Worm (Caenorhabditis elegans) whole organism, L2 larva: ENCODE measurements around the gene C44B11.6.

Experiments
- C34F6.9 ChIP-seq: fragments of 150-350 bp; optimal IDR thresholded peaks from 2 replicates; lab custom pipeline; 2014; ENCODE audit warnings: missing biosample characterization, missing genetic modification characterization
- F13H6.1 ChIP-seq: sonication (generic microtip); optimal IDR thresholded peaks from 2 replicates; lab custom pipeline; 2016; ENCODE audit warnings: missing genetic modification characterization, missing compliant biosample characterization
- R02D3.7 ChIP-seq: fragments of 150-350 bp; optimal IDR thresholded peaks from 2 replicates; lab custom pipeline; 2014; ENCODE audit warnings: missing biosample characterization, missing genetic modification characterization
- Y55F3AM.14 ChIP-seq: fragments of 200-800 bp; sonication (Bioruptor generic); optimal IDR thresholded peaks from 2 replicates; lab custom pipeline; 2018; ENCODE audit warnings: mild to moderate bottlenecking, missing genetic modification characterization, missing compliant biosample characterization
- alr-1 ChIP-seq: fragments of 150-350 bp; optimal IDR thresholded peaks from 2 replicates; lab custom pipeline; 2014; ENCODE audit warnings: missing biosample characterization, missing genetic modification characterization
- aly-2 ChIP-seq: fragments of 150-350 bp; optimal IDR thresholded peaks from 2 replicates; lab custom pipeline; 2014; ENCODE audit warnings: missing biosample characterization, missing genetic modification characterization
- ama-1 ChIP-seq: fragments of 150-350 bp; optimal IDR thresholded peaks from 2 replicates; lab custom pipeline; 2018; ENCODE audit warnings: inconsistent platforms
- blmp-1 ChIP-seq: sonication (generic microtip); optimal IDR thresholded peaks from 2 replicates; lab custom pipeline; 2017; ENCODE audit warnings: missing genetic modification characterization, mild to moderate bottlenecking, missing compliant biosample characterization, antibody characterized with exemption, moderate library complexity; ENCODE audit not compliant: insufficient read depth
- ceh-82 ChIP-seq: fragments of 150-350 bp; optimal IDR thresholded peaks from 2 replicates; lab custom pipeline; 2014; ENCODE audit warnings: missing biosample characterization, missing genetic modification characterization
- crh-2 ChIP-seq: sonication (generic microtip); optimal IDR thresholded peaks from 2 replicates; lab custom pipeline; 2017; ENCODE audit warnings: missing biosample characterization, missing genetic modification characterization
- dmd-4 ChIP-seq: sonication (generic microtip); optimal IDR thresholded peaks from 2 replicates; lab custom pipeline; 2017; ENCODE audit warnings: missing biosample characterization, missing genetic modification characterization
- egl-27 ChIP-seq: sonication (generic microtip); optimal IDR thresholded peaks from 3 replicates; lab custom pipeline; 2017; ENCODE audit warnings: missing biosample characterization, missing genetic modification reagents, missing genetic modification characterization
- elt-3 ChIP-seq: sonication (generic microtip); optimal IDR thresholded peaks from 2 replicates; lab custom pipeline; 2017; ENCODE audit warnings: missing biosample characterization, missing genetic modification characterization
- fos-1 ChIP-seq: fragments of 150-350 bp; optimal IDR thresholded peaks from 2 replicates; lab custom pipeline; 2014; ENCODE audit warnings: missing biosample characterization, missing genetic modification characterization
- gmeb-1 ChIP-seq: fragments of 150-350 bp; optimal IDR thresholded peaks from 2 replicates; lab custom pipeline; 2014; ENCODE audit warnings: missing biosample characterization, missing genetic modification characterization
- lin-11 ChIP-seq: fragments of 150-350 bp; sonication (generic microtip); optimal IDR thresholded peaks from 2 replicates; lab custom pipeline; 2014; ENCODE audit warnings: missing biosample characterization, missing genetic modification characterization, inconsistent platforms, mixed read lengths
- lin-13 ChIP-seq: fragments of 150-350 bp; optimal IDR thresholded peaks from 2 replicates; lab custom pipeline; 2014; ENCODE audit warnings: missing biosample characterization, missing genetic modification reagents, missing genetic modification characterization
- lin-39 ChIP-seq: fragments of 150-350 bp; optimal IDR thresholded peaks from 2 replicates; lab custom pipeline; 2014; ENCODE audit warnings: missing biosample characterization, missing genetic modification reagents, missing genetic modification characterization
- lsy-2 ChIP-seq, 2 experiments: fragments of 150-350 bp in 1 of 2; sonication (generic microtip) in 1 of 2; optimal IDR thresholded peaks; 2 replicates each; lab custom pipeline; 2014 to 2017; ENCODE audit warnings: missing biosample characterization in 2 of 2, missing genetic modification characterization in 2 of 2
- mdl-1 ChIP-seq, 2 experiments: fragments of 150-350 bp in 1 of 2; sonication (generic microtip) in 1 of 2; optimal IDR thresholded peaks; 2 replicates each; lab custom pipeline; 2017; ENCODE audit warnings: missing biosample characterization in 2 of 2, missing genetic modification characterization in 2 of 2
- nhr-11 ChIP-seq: fragments of 150-350 bp; optimal IDR thresholded peaks from 2 replicates; lab custom pipeline; 2014; ENCODE audit warnings: missing biosample characterization, missing genetic modification characterization
- nhr-12 ChIP-seq: fragments of 150-350 bp; optimal IDR thresholded peaks from 2 replicates; lab custom pipeline; 2014; ENCODE audit warnings: missing biosample characterization, missing genetic modification characterization
- nhr-21 ChIP-seq: fragments of 150-350 bp; optimal IDR thresholded peaks from 2 replicates; lab custom pipeline; 2014; ENCODE audit warnings: missing biosample characterization, missing genetic modification characterization
- nhr-23 ChIP-seq: fragments of 150-350 bp; optimal IDR thresholded peaks from 2 replicates; lab custom pipeline; 2014; ENCODE audit warnings: missing biosample characterization, missing genetic modification reagents, missing genetic modification characterization
- nhr-25 ChIP-seq: fragments of 150-350 bp; sonication (generic microtip); optimal IDR thresholded peaks from 3 replicates; lab custom pipeline; 2014; ENCODE audit warnings: missing biosample characterization, missing genetic modification characterization
- nhr-6 ChIP-seq: fragments of 150-350 bp; optimal IDR thresholded peaks from 2 replicates; lab custom pipeline; 2014; ENCODE audit warnings: missing biosample characterization, missing genetic modification characterization
- nhr-77 ChIP-seq: fragments of 150-350 bp; optimal IDR thresholded peaks from 2 replicates; lab custom pipeline; 2014; ENCODE audit warnings: missing biosample characterization, missing genetic modification characterization
- sem-4 ChIP-seq: fragments of 150-350 bp; optimal IDR thresholded peaks from 2 replicates; lab custom pipeline; 2014; ENCODE audit warnings: missing biosample characterization, missing genetic modification reagents, missing genetic modification characterization
- skn-1 ChIP-seq: sonication (generic microtip); optimal IDR thresholded peaks from 2 replicates; lab custom pipeline; 2017; ENCODE audit warnings: missing biosample characterization, missing genetic modification characterization
- sma-3 ChIP-seq: sonication (generic microtip); optimal IDR thresholded peaks from 2 replicates; lab custom pipeline; 2016; ENCODE audit warnings: missing genetic modification reagents, missing genetic modification characterization, missing compliant biosample characterization
- snpc-4 ChIP-seq: fragments of 150-350 bp; optimal IDR thresholded peaks from 2 replicates; lab custom pipeline; 2014; ENCODE audit warnings: missing biosample characterization, missing genetic modification characterization
- unc-39 ChIP-seq: fragments of 150-350 bp; optimal IDR thresholded peaks from 2 replicates; lab custom pipeline; 2014; ENCODE audit warnings: missing biosample characterization, missing genetic modification characterization
- unc-55 ChIP-seq: fragments of 150-350 bp; sonication (generic microtip); optimal IDR thresholded peaks from 3 replicates; lab custom pipeline; 2014; ENCODE audit warnings: missing biosample characterization, missing genetic modification reagents, missing genetic modification characterization
- zag-1 ChIP-seq: fragments of 150-350 bp; optimal IDR thresholded peaks from 2 replicates; lab custom pipeline; 2014; ENCODE audit warnings: missing biosample characterization, missing genetic modification characterization
- ztf-1 ChIP-seq: fragments of 200-800 bp; sonication (Bioruptor generic); conservative IDR thresholded peaks from 2 replicates; pipeline ENCODE4 v1.3.6; 2022; ENCODE audit warnings: missing genetic modification characterization, missing compliant biosample characterization
- ztf-11 ChIP-seq: sonication (generic microtip); optimal IDR thresholded peaks from 2 replicates; lab custom pipeline; 2017; ENCODE audit warnings: missing biosample characterization, missing genetic modification characterization
- ztf-4 ChIP-seq: fragments of 150-350 bp; optimal IDR thresholded peaks from 2 replicates; lab custom pipeline; 2014; ENCODE audit warnings: missing biosample characterization, missing genetic modification characterization

Gene C44B11.6

DNA sequence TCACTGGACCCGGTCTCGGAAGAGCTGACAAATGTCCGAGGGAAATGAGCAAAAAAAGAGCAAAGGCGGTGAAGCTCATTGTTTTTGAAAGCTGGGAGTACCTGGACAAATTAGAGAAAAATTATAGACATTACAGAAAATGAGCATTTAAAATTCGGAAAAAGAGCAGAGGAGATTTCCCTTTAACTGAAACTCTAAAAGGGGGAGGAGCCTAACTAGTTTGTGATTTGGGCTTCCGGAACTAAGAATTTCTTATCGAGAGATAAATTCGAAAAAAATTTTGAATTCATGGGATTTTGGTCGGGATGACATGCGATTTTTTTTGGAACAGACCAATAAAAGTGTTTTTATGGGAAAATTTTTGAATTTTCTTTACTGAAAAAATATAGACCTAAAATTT lies 9.3 kb upstream of the C44B11.6 start, which contains the start of gene C44B11.4:
Gene C44B11.4 (minus strand): TSS at position 101 of the 400 bp plus-strand sequence.
- TF ChIP-seq skn-1 (tag; lab: Kevin White, UChicago): no peak
- TF ChIP-seq ceh-82: no peak
- TF ChIP-seq zag-1: no peak
- TF ChIP-seq fos-1 (tag; lab: Kevin White, UChicago): no peak

DNA sequence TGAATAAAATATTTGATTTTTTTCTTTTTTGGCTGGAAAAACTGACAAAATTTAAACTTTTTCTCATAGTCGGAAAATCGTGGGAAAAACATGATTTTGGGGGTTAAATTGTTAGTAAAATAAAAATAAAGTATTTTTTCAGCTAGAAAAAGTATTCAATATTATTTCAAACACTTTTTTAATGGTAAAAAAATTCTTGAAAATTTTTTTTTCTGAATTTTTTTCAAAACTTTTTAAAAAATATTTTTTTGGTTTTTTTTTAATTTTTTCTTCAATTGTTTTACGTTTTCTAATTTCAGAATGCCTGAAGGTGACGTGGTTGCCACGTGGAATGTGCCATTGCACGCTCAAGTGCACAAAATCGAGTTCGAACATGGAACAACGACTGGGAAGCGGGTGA lies 2.0 kb downstream of the C44B11.6 start, which contains the start of gene C44B11.1:
Gene C44B11.1 (plus strand): TSS at position 301 of the 400 bp plus-strand sequence.
- no peak for TF ChIP-seq nhr-23
- no peak for TF ChIP-seq snpc-4 (tag; lab: Kevin White, UChicago)
- TF ChIP-seq aly-2: no peak
- TF ChIP-seq ztf-11 (tag; lab: Kevin White, UChicago): no peak
- no peak for TF ChIP-seq R02D3.7 (tag; lab: Kevin White, UChicago)
- TF ChIP-seq ceh-82: no peak
- TF ChIP-seq nhr-12 (tag; lab: Kevin White, UChicago): no peak
- no peak for TF ChIP-seq ama-1 (lab: Kevin White, UChicago)
- TF ChIP-seq nhr-25 (tag; lab: Kevin White, UChicago): no peak
- no peak for TF ChIP-seq lin-13 (GFP tag; lab: Kevin White, UChicago)
- no peak for TF ChIP-seq blmp-1 (tag; lab: Kevin White, UChicago)
- TF ChIP-seq C34F6.9 (tag; lab: Kevin White, UChicago): no peak
- no peak for TF ChIP-seq elt-3 (tag; lab: Kevin White, UChicago)
- no peak for TF ChIP-seq unc-55 (GFP tag; lab: Kevin White, UChicago)
- no peak for TF ChIP-seq ztf-4 (tag; lab: Kevin White, UChicago)
- TF ChIP-seq nhr-11 (tag; lab: Kevin White, UChicago): no peak
- TF ChIP-seq mdl-1 (tag; optimal IDR thresholded peaks at IDR 0.05; lab: Kevin White, UChicago): no peak

DNA sequence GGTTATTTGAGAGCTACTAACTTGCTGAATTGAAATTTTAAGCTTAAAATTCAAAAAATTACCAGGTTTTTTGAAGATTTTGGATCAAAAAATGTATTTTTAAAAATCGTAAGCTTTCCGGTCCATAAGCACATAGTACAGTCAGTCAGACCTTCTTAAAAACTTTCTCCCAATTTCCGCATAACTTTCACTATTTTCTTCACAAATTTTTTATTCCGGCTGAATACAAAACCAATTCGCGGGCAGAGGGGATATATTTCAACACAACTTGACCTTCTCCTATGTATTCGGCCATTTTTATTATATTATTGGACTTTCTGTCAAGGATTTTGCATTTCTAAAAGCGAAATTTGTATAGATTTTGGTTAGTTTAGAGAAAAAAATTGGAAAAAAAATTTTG lies 7.5 kb downstream of the C44B11.6 start:
- TF ChIP-seq gmeb-1 (tag; lab: Kevin White, UChicago) (no peak), R02D3.7 (tag; lab: Kevin White, UChicago) (no peak), unc-55 (GFP tag; lab: Kevin White, UChicago) (no peak), F13H6.1 (no peak)

DNA sequence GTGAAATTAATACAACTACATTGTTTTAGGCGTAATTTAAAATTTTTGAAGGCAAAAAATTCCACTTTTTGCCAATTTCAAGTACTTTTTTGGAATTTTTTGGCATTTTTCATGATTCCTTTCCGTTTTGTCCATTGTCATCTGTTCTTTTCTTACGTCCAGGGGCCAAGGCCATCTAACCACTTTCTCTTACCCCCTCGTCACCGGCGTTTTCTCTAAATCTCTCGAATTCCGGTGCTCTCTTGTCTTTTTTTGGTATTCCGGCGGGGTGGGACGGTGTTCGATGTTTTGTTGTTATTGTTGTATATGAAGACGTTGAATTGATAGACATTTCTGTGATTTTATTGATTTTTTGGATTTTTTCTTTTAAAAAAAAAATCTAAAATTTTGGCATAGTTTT lies 8.7 kb downstream of the C44B11.6 start:
- TF ChIP-seq egl-27 (no peak), nhr-25 (tag; lab: Kevin White, UChicago) (peak; percentile 77), blmp-1 (tag; lab: Kevin White, UChicago) (peak; percentile 78), mdl-1 (tag; optimal IDR thresholded peaks at IDR 0.05; lab: Kevin White, UChicago) (no peak), sma-3 (peak; percentile 1), Y55F3AM.14 (GFP tag; lab: Kevin White, UChicago) (no peak), ztf-4 (tag; lab: Kevin White, UChicago) (no peak), unc-55 (GFP tag; lab: Kevin White, UChicago) (no peak)

DNA sequence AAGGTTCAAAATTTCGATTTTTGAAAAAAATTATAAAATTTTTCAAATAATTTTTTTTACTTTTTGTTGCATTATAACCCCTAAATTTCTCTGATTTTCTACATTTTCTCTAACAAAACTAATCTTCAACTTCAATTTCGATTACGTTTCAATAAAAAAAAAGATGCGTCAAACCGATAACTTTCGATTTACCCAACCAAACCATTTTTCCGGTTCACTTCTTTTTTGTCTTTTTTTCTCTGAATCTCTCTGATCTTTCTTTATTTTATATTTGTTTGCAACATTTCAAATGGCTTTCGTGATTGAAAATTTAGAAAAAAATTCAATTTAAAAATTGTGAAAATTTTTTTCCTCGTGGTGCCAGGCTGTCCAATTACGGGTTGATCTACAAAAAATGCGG lies 10.5 kb downstream of the C44B11.6 start:
- TF ChIP-seq ztf-1 (GFP tag; lab: Robert Waterston, UW) (no peak), nhr-6 (tag; lab: Kevin White, UChicago) (no peak), nhr-25 (tag; lab: Kevin White, UChicago) (no peak), ztf-11 (tag; lab: Kevin White, UChicago) (no peak), dmd-4 (tag; lab: Kevin White, UChicago) (no peak), sem-4 (tag; lab: Kevin White, UChicago) (no peak), lin-39 (tag; lab: Kevin White, UChicago) (no peak), ceh-82 (no peak), C34F6.9 (tag; lab: Kevin White, UChicago) (no peak), alr-1 (tag; lab: Kevin White, UChicago) (no peak), blmp-1 (tag; lab: Kevin White, UChicago) (no peak)

DNA sequence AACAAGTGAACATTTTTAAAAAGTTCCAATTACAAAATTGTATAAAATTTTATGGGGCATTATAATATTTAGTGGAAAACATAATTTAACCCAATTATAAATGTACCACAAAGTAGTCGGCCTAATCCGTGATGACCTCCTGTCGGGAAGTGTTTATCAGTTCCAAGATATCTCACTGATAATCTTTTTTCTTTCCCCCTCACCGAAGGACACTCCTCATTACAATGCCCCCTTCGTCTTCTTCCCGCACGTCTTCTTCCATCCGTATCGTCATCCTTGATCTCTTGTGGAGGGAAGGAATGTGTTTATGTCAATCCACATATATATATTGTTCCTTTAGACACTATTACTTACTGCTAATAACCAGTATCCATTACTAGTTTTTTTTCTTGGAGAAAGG lies 12.4 kb downstream of the C44B11.6 start, which contains the start of gene R148.5:
Gene R148.5 (plus strand): TSS at position 331 of the 400 bp plus-strand sequence.
- no peak for TF ChIP-seq R02D3.7 (tag; lab: Kevin White, UChicago)
- no peak for TF ChIP-seq nhr-11 (tag; lab: Kevin White, UChicago)
- TF ChIP-seq skn-1 (tag; lab: Kevin White, UChicago): no peak
- TF ChIP-seq ama-1 (lab: Kevin White, UChicago): no peak
- no peak for TF ChIP-seq lsy-2 (tag; optimal IDR thresholded peaks at IDR 0.05; lab: Kevin White, UChicago)
- TF ChIP-seq unc-55 (GFP tag; lab: Kevin White, UChicago): no peak
- TF ChIP-seq unc-39 (tag; lab: Kevin White, UChicago): no peak
- no peak for TF ChIP-seq ztf-1 (GFP tag; lab: Robert Waterston, UW)
- no peak for TF ChIP-seq nhr-77 (tag; lab: Kevin White, UChicago)
- no peak for TF ChIP-seq zag-1
- TF ChIP-seq sem-4 (tag; lab: Kevin White, UChicago): no peak
- no peak for TF ChIP-seq lin-11 (tag; lab: Kevin White, UChicago)
- no peak for TF ChIP-seq ceh-82
- TF ChIP-seq nhr-21 (tag; lab: Kevin White, UChicago): no peak
- no peak for TF ChIP-seq crh-2 (tag; lab: Kevin White, UChicago)
